Worm (Caenorhabditis elegans): ENCODE results near the gene prp-40.

DNA sequence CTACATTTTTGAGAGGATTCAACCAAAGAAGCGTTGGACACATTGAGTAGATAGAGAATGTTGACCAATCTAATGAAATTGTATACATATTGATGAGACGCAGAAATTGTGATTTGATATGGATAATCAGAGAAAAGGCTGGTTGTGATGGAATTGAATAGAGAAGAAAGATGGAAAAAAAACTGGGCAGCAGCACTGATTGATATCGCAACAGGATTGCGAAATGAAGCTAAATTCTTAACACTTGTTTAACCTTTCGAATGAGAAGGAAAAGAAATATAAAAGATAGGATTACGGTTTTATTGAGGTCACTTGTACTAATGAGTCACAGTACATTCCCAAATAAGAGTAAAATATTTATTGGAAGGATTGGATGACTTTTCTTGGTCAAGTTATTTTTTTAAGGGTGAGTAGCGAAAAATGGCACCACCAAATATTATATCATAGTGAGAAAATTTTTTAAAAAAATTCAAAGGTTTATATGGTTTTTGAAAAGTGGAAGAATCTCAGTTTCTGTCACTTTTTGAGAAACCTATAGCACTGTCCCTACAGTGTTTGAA is 19.6 kb upstream of the prp-40 start:
- TF ChIP-seq sea-1 (GFP tag; conservative IDR thresholded peaks at IDR 0.05) (no peak), hmg-4 (GFP tag; optimal IDR thresholded peaks at IDR 0.05) (no peak), ama-1 (optimal IDR thresholded peaks at IDR 0.05) (no peak), B0310.2 (tag; optimal IDR thresholded peaks at IDR 0.05) (no peak), tbx-11 (GFP tag; IDR thresholded peaks at IDR 0.05) (no peak), pes-1 (GFP tag; IDR thresholded peaks at IDR 0.05) (no peak), flt-1 (GFP tag; IDR thresholded peaks at IDR 0.05) (no peak), F13C5.2 (tag; optimal IDR thresholded peaks at IDR 0.05) (no peak), scrt-1 (GFP tag; IDR thresholded peaks at IDR 0.05) (no peak), tra-4 (tag; optimal IDR thresholded peaks at IDR 0.05) (no peak)

All from whole organism, early embryonic.